Worm (Caenorhabditis elegans) whole organism, L1 larva: ENCODE data around the gene srx-114.

Experiments used
- ama-1 ChIP-seq: fragments of 150-350 bp; optimal IDR thresholded peaks from 2 replicates; lab custom pipeline; 2014
- ceh-8 ChIP-seq: fragments of 200-800 bp; sonication (Bioruptor generic); optimal IDR thresholded peaks from 2 replicates; lab custom pipeline; 2018; ENCODE audit warnings: mild to moderate bottlenecking, missing genetic modification characterization, moderate library complexity, missing compliant biosample characterization
- jun-1 ChIP-seq: fragments of 150-350 bp; optimal IDR thresholded peaks from 2 replicates; lab custom pipeline; 2014; ENCODE audit warnings: missing biosample characterization, missing genetic modification reagents, missing genetic modification characterization
- lin-13 ChIP-seq: fragments of 150-350 bp; optimal IDR thresholded peaks from 2 replicates; lab custom pipeline; 2014; ENCODE audit warnings: missing biosample characterization, missing genetic modification reagents, missing genetic modification characterization
- lin-14 ChIP-seq: fragments of 200-800 bp; sonication (Bioruptor generic); optimal IDR thresholded peaks from 2 replicates; lab custom pipeline; 2018; ENCODE audit warnings: mild to moderate bottlenecking, missing genetic modification characterization, moderate library complexity, missing compliant biosample characterization
- lin-35 ChIP-seq, 2 experiments: fragments of 150-350 bp; optimal IDR thresholded peaks; 2 replicates each; lab custom pipeline; 2014; ENCODE audit warnings: missing biosample characterization in 2 of 2, missing genetic modification characterization in 2 of 2, missing genetic modification reagents in 2 of 2
- nhr-12 ChIP-seq: sonication (generic microtip); optimal IDR thresholded peaks from 2 replicates; lab custom pipeline; 2017; ENCODE audit warnings: missing biosample characterization, missing genetic modification characterization
- nhr-28 ChIP-seq: fragments of 150-350 bp; optimal IDR thresholded peaks from 2 replicates; lab custom pipeline; 2014; ENCODE audit warnings: missing biosample characterization, missing genetic modification characterization
- pqm-1 ChIP-seq: sonication (generic microtip); optimal IDR thresholded peaks from 3 replicates; lab custom pipeline; 2017; ENCODE audit warnings: missing biosample characterization, missing genetic modification characterization
- unc-62 ChIP-seq: fragments of 150-350 bp; optimal IDR thresholded peaks from 2 replicates; lab custom pipeline; 2014; ENCODE audit warnings: missing biosample characterization, missing genetic modification reagents, missing genetic modification characterization
- ztf-4 ChIP-seq: fragments of 150-350 bp; optimal IDR thresholded peaks from 2 replicates; lab custom pipeline; 2014; ENCODE audit warnings: missing biosample characterization, missing genetic modification characterization

DNA sequence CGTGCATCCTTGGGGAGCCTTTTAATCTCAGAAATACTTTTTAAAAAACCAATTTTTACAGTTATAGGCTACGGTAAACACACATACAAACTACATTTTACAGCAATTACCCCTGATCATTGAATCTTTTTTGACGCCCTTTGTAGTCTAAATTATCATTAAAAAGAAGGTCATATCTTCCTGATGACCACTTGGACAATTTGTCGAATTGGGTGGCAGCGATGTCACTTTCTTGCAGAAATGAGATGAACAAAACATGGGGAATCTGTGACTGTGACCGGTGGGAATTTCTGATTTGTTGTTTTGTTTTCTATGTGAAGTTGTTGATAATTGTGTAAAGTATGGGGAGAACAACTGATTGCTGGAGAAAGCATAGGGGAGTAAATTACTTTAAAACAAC lies 16.7 kb upstream of the srx-114 start:
- TF ChIP-seq nhr-28 (tag; lab: Kevin White, UChicago) (no peak), ama-1 (no peak), pqm-1 (no peak), jun-1 (no peak), lin-35 (GFP tag; optimal IDR thresholded peaks at IDR 0.05; lab: Kevin White, UChicago) (no peak), ztf-4 (tag; lab: Kevin White, UChicago) (no peak), unc-62 (GFP tag; lab: Kevin White, UChicago) (no peak), lin-14 (GFP tag; lab: Kevin White, UChicago) (no peak), ceh-8 (no peak), lin-13 (no peak), nhr-12 (tag; lab: Kevin White, UChicago) (no peak)
